Fruit fly (Drosophila melanogaster): ENCODE measurements around the gene omd.

The omd gene

DNA sequence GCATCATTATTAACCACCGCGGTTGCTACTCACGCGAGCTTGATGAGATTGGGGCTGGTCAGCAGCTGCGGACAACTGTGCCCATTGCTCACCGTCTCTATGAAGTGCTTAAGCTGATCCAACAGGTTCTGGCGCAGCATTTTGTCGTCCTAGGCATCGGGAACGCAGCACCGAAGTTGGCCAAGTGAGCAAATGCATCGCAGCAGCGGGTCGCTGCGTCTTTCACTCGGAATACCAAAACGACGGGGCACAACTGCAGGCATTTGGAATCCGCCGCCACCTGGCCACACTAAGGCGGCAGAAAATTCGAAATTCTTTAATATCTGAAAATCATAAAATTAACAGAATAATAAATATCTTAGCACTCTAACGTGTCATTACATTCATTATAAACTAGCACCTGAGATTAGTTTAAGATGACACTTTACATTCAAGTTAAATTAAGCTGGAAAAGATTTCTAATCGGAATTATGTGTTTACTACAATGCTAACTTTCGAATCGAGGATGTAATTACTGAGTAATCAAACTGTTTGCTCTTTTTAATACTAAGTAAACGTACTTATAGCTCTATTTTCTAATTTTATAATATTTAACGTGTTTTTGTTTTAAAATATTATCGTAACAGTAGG, 3.9 kb downstream of the omd start (continued):
- TF ChIP-seq MESR4 (GFP tag; optimal IDR thresholded peaks at IDR 0.05), result peak; percentile 99
- TF ChIP-seq ci (GFP tag; IDR thresholded peaks at IDR 0.05), result peak; percentile 41; the same call in 1 of the 3 replicates
- TF ChIP-seq knrl (GFP tag; IDR thresholded peaks at IDR 0.05; ENCODE audit: partially characterized antibody), result 0 out of 3 replicates have a peak, but pooled peaks have one; percentile 21
- TF ChIP-seq bsh (GFP tag; optimal IDR thresholded peaks at IDR 0.05), result peak in 1 of 2 experiments; percentile 2
- TF ChIP-seq Jarid2 (GFP tag; optimal IDR thresholded peaks at IDR 0.05), result peak; percentile 12
- TF ChIP-seq dm (GFP tag; optimal IDR thresholded peaks at IDR 0.05), result no peak
- TF ChIP-seq nom (GFP tag; optimal IDR thresholded peaks at IDR 0.05), result peak; percentile 33

DNA sequence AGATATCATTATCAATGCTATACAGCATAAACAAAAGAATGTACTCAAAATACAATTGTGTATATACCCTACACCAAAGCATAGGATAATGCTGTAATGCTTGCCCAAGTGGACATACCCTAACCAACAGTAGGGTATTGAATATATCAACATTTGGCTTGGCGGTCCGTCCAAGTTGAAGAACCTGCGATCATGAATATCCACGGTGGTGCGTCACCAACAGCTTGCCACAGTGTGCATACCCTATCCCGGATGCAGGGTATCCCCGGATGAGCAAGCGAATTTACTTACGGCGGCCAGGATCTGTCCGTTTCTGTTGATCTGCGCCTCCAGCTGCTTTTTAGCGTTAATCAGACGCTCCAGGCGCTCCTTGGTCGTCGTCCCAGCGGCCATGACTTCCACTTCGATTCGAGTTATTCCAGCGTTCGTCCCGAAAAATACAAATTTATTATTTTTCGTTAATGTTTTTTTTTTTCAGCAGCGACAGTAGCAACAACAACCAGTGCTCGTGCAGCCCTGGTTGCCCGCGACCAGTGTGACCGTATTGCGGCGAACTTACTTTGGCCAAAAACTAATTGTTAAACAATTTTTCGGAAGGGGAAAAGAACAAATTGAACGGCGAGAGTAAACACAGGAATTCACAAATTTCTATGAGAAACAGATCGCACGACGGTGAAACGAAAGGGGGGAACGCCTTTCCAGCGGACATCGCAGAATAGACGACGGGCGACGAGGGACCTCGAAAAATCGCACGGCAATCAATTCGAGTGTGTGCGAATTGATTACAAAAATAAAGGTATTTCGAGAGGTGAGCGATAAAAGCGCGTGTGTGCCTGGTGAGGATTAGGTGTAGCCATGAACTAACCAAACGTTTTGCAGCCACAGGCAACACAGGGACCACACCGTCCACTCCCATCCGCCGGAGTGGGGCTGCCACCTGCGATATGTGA, 10.6 kb downstream of the omd start, which contains the start of the genes Lkb1 and CG9588:
Gene Lkb1 (plus strand): TSS at position 413 of the 950 bp plus-strand sequence.
Gene CG9588 (minus strand): TSS at position 545 of the 950 bp plus-strand sequence.
- TF ChIP-seq gfzf (GFP tag; optimal IDR thresholded peaks at IDR 0.05) (peak; percentile 86), ATbp (GFP tag; optimal IDR thresholded peaks at IDR 0.05) (no peak), Rx (GFP tag; IDR thresholded peaks at IDR 0.05) (peak; percentile 87), tin (GFP tag; optimal IDR thresholded peaks at IDR 0.05) (peak; percentile 4), Lpt (GFP tag; optimal IDR thresholded peaks at IDR 0.05) (no peak), CG16813 (GFP tag; IDR thresholded peaks at IDR 0.05; ENCODE audit: partially characterized antibody) (no peak), wdn (GFP tag; IDR thresholded peaks at IDR 0.05) (peak; percentile 67), CG2116 (GFP tag; optimal IDR thresholded peaks at IDR 0.05) (peak; percentile 41), CG13123 (GFP tag; optimal IDR thresholded peaks at IDR 0.05) (no peak), CG7357 (GFP tag; IDR thresholded peaks at IDR 0.05) (peak; percentile 72; the same call in 1 of the 3 replicates), CG1792 (GFP tag; optimal IDR thresholded peaks at IDR 0.05) (no peak), zen2 (GFP tag; IDR thresholded peaks at IDR 0.05; ENCODE audit: partially characterized antibody) (no peak), ato (GFP tag; IDR thresholded peaks at IDR 0.05; ENCODE audit: partially characterized antibody) (no peak), D19B (GFP tag; optimal IDR thresholded peaks at IDR 0.05) (peak; percentile 55), CG6175 (GFP tag; IDR thresholded peaks at IDR 0.05) (peak; percentile 57; the same call in 1 of the 3 replicates), fru (optimal IDR thresholded peaks at IDR 0.05) (no peak), CG18262 (tag; optimal IDR thresholded peaks at IDR 0.05) (peak; percentile 20), ab (GFP tag; optimal IDR thresholded peaks at IDR 0.05) (no peak), HLH54F (GFP tag; optimal IDR thresholded peaks at IDR 0.05) (peak; percentile 68), tna (GFP tag; IDR thresholded peaks at IDR 0.05; ENCODE audit: partially characterized antibody) (no peak), CG17186 (GFP tag; optimal IDR thresholded peaks at IDR 0.05) (no peak), CG6854 (GFP tag; optimal IDR thresholded peaks at IDR 0.05) (no peak), tap (tag; optimal IDR thresholded peaks at IDR 0.05) (no peak), Nf-YC (tag; optimal IDR thresholded peaks at IDR 0.05) (no peak), mld (GFP tag; IDR thresholded peaks at IDR 0.05; ENCODE audit: partially characterized antibody) (no peak), ken (GFP tag; IDR thresholded peaks at IDR 0.05) (peak; percentile 81), ham (GFP tag; IDR thresholded peaks at IDR 0.05) (0 out of 2 replicates have a peak, but pooled peaks have one; percentile 56), CG4707 (GFP tag; optimal IDR thresholded peaks at IDR 0.05) (no peak), CG15601 (tag; optimal IDR thresholded peaks at IDR 0.05) (no peak), psq (GFP tag; optimal IDR thresholded peaks at IDR 0.05) (no peak), Fer2 (tag; optimal IDR thresholded peaks at IDR 0.05) (no peak), CG11695 (GFP tag; IDR thresholded peaks at IDR 0.05) (peak; percentile 72; the same call in 2 of the 3 replicates), danr (GFP tag; IDR thresholded peaks at IDR 0.05) (no peak), hkb (optimal IDR thresholded peaks at IDR 0.05) (no peak), hkb (GFP tag; IDR thresholded peaks at IDR 0.05) (peak; percentile 78), CG30431 (GFP tag; optimal IDR thresholded peaks at IDR 0.05) (peak; percentile 51), lilli (GFP tag; optimal IDR thresholded peaks at IDR 0.05) (peak; percentile 71), gcm (GFP tag; optimal IDR thresholded peaks at IDR 0.05) (no peak), trh (GFP tag; optimal IDR thresholded peaks at IDR 0.05) (peak; percentile 56)
